Worm (Caenorhabditis elegans): Measurements from ENCODE around the gene pek-1.
A peak's percentile ranks its signal among the peaks of the same experiment; 100 is the strongest.

- TF ChIP-seq lin-13 (GFP tag; optimal IDR thresholded peaks at IDR 0.05), result no peak
- TF ChIP-seq nhr-11 (tag; optimal IDR thresholded peaks at IDR 0.05), result no peak
- TF ChIP-seq saeg-2 (GFP tag; IDR thresholded peaks at IDR 0.05), result no peak
- no peak for TF ChIP-seq ama-1 (optimal IDR thresholded peaks at IDR 0.05)
- peak in 1 of 2 experiments; percentile 21 for TF ChIP-seq mdl-1 (tag; optimal IDR thresholded peaks at IDR 0.05)
- no peak for TF ChIP-seq arid-1 (GFP tag; conservative IDR thresholded peaks at IDR 0.05)
Measured at ce11 chrX:11384534-11385441, 29.9 kb downstream of the pek-1 start, which contains the start of the genes F08B12.11 and prmn-1.
